Worm (Caenorhabditis elegans) whole organism, midembryonic: ENCODE measurements around the gene grd-1.

Source experiments
- T22C8.4 ChIP-seq: fragments of 200-800 bp; sonication (Bioruptor generic); IDR thresholded peaks from 2 replicates; pipeline ENCODE4 v1.3.6; 2022; ENCODE audit warnings: missing genetic modification characterization, missing compliant biosample characterization
- cog-1 ChIP-seq: sonication (generic microtip); optimal IDR thresholded peaks from 2 replicates; lab custom pipeline; 2016; ENCODE audit warnings: missing genetic modification characterization, missing compliant biosample characterization
- flt-1 ChIP-seq: fragments of 200-800 bp; sonication (Bioruptor generic); IDR thresholded peaks from 2 replicates; pipeline ENCODE4 v1.3.6; 2022; ENCODE audit warnings: missing genetic modification characterization, missing compliant biosample characterization
- klf-2 ChIP-seq: fragments of 200-800 bp; sonication (Bioruptor generic); conservative IDR thresholded peaks from 2 replicates; pipeline ENCODE4 v1.3.6; 2022; ENCODE audit warnings: missing genetic modification reagents, missing genetic modification characterization, missing compliant biosample characterization
- med-1 ChIP-seq: sonication (generic microtip); optimal IDR thresholded peaks from 2 replicates; lab custom pipeline; 2017; ENCODE audit warnings: missing genetic modification characterization, mild to moderate bottlenecking, missing compliant biosample characterization, antibody characterized with exemption, missing genetic modification reagents; ENCODE audit not compliant: insufficient read depth
- ref-1 ChIP-seq: fragments of 200-800 bp; sonication (Bioruptor generic); conservative IDR thresholded peaks from 2 replicates; pipeline ENCODE4 v1.3.6; 2022; ENCODE audit warnings: missing genetic modification reagents, missing genetic modification characterization, missing compliant biosample characterization
- tab-1 ChIP-seq: fragments of 200-800 bp; sonication (Bioruptor generic); IDR thresholded peaks from 2 replicates; pipeline ENCODE4 v1.3.6; 2022; ENCODE audit warnings: missing genetic modification characterization, missing compliant biosample characterization
- ztf-23 ChIP-seq: fragments of 200-800 bp; sonication (Bioruptor generic); IDR thresholded peaks from 2 replicates; pipeline ENCODE4 v1.3.6; 2022; ENCODE audit warnings: missing genetic modification reagents, missing genetic modification characterization, missing compliant biosample characterization
- ztf-29 ChIP-seq: fragments of 200-800 bp; sonication (Bioruptor generic); IDR thresholded peaks from 2 replicates; pipeline ENCODE4 v1.3.6; 2022; ENCODE audit warnings: missing genetic modification reagents, missing genetic modification characterization, missing compliant biosample characterization

DNA sequence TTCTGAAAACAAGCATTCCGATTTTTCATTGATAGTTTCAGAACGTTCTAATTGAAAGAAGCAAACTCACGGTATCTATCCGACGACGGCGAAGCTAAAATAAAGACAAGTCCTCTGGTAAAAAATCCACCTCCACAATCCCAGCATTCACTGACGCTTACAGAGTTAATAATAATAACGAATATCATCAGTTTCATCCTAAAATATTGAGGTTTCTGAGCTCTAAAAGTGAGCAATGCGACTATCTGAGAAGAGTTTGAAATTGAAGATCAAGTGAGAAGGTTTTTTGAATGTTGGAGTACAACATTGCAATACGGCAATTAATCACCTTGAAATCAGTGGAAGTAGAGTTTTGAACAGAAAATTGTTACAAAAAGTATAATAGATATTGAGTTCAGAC, 32.7 kb upstream of the grd-1 start, which contains the start of gene W04G3.12:
- TF ChIP-seq ztf-29 (no peak), klf-2 (GFP tag; lab: Robert Waterston, UW) (no peak), flt-1 (GFP tag; lab: Robert Waterston, UW) (no peak), T22C8.4 (no peak), ref-1 (no peak), cog-1 (no peak), med-1 (GFP tag; lab: Kevin White, UChicago) (no peak), ztf-23 (GFP tag; lab: Robert Waterston, UW) (no peak), tab-1 (GFP tag; lab: Robert Waterston, UW) (no peak)
